Worm (Caenorhabditis elegans) whole organism, L4/young adult: ENCODE data around the gene cyp-33C4.

ENCODE experiments used
- W03F9.2 ChIP-seq: fragments of 150-350 bp; optimal IDR thresholded peaks from 2 replicates; lab custom pipeline; 2014; ENCODE audit warnings: missing biosample characterization, missing genetic modification characterization
- him-1 ChIP-seq: sonication (generic microtip); optimal IDR thresholded peaks from 2 replicates; lab custom pipeline; 2016; ENCODE audit warnings: missing genotype, missing genetic modification reagents, missing genetic modification characterization, missing compliant biosample characterization

- TF ChIP-seq him-1 (tag; lab: Kevin White, UChicago) (no peak), W03F9.2 (no peak)
Measured at ce11 chrV:2199594-2199993, 36.3 kb upstream of the cyp-33C4 start.
